Worm (Caenorhabditis elegans) whole organism, L1 larva: ENCODE results near the gene bus-19.

Experiments
- ceh-90 ChIP-seq: sonication (generic microtip); optimal IDR thresholded peaks from 2 replicates; lab custom pipeline; 2016; ENCODE audit warnings: missing genetic modification characterization, missing compliant biosample characterization
- efl-3 ChIP-seq: fragments of 200-800 bp; sonication (Bioruptor generic); optimal IDR thresholded peaks from 2 replicates; lab custom pipeline; 2018; ENCODE audit warnings: mild to moderate bottlenecking, missing genetic modification characterization, missing compliant biosample characterization
- hlh-4 ChIP-seq: sonication (generic microtip); optimal IDR thresholded peaks from 2 replicates; lab custom pipeline; 2016; ENCODE audit warnings: mild to moderate bottlenecking, missing genetic modification characterization, missing compliant biosample characterization
- irx-1 ChIP-seq: sonication (generic microtip); optimal IDR thresholded peaks from 2 replicates; lab custom pipeline; 2016; ENCODE audit warnings: missing genetic modification characterization, missing compliant biosample characterization
- lin-15B ChIP-seq: fragments of 150-350 bp; sonication (generic microtip); optimal IDR thresholded peaks from 3 replicates; lab custom pipeline; 2014; ENCODE audit warnings: missing biosample characterization, missing genetic modification characterization
- nhr-20 ChIP-seq: sonication (generic microtip); optimal IDR thresholded peaks from 2 replicates; lab custom pipeline; 2016; ENCODE audit warnings: mild to moderate bottlenecking, missing genetic modification characterization, missing compliant biosample characterization
- nhr-85 ChIP-seq: sonication (generic microtip); peaks from one replicate; lab custom pipeline; 2016; ENCODE audit warnings: missing genetic modification characterization, inconsistent platforms, missing compliant biosample characterization
- skn-1 ChIP-seq: fragments of 150-350 bp; optimal IDR thresholded peaks from 2 replicates; lab custom pipeline; 2014; ENCODE audit warnings: missing biosample characterization, missing genetic modification characterization
- snu-23 ChIP-seq: sonication (generic microtip); optimal IDR thresholded peaks from 2 replicates; lab custom pipeline; 2016; ENCODE audit warnings: missing genetic modification characterization, missing compliant biosample characterization
- tbx-2 ChIP-seq: sonication (generic microtip); optimal IDR thresholded peaks from 2 replicates; lab custom pipeline; 2016; ENCODE audit warnings: missing genetic modification characterization, missing compliant biosample characterization
- zag-1 ChIP-seq: fragments of 150-350 bp; optimal IDR thresholded peaks from 2 replicates; lab custom pipeline; 2014; ENCODE audit warnings: missing biosample characterization, missing genetic modification characterization
- ztf-4 ChIP-seq: fragments of 150-350 bp; optimal IDR thresholded peaks from 2 replicates; lab custom pipeline; 2014; ENCODE audit warnings: missing biosample characterization, missing genetic modification characterization

- TF ChIP-seq efl-3 (GFP tag; lab: Kevin White, UChicago) (no peak), irx-1 (tag; lab: Kevin White, UChicago) (no peak), nhr-20 (tag; lab: Kevin White, UChicago) (peak; percentile 2), zag-1 (tag; lab: Kevin White, UChicago) (no peak), hlh-4 (tag; lab: Kevin White, UChicago) (no peak), tbx-2 (tag; lab: Kevin White, UChicago) (no peak), lin-15B (tag; lab: Kevin White, UChicago) (no peak), nhr-85 (tag; lab: Kevin White, UChicago) (no peak), ceh-90 (no peak), snu-23 (GFP tag; lab: Kevin White, UChicago) (no peak), ztf-4 (tag; lab: Kevin White, UChicago) (no peak), skn-1 (no peak)
Observed at ce11 chrV:12876708-12877107, 4.9 kb downstream of the bus-19 start.
